Worm (Caenorhabditis elegans) whole organism, midembryonic: Measurements from ENCODE around the gene sri-31.

ENCODE experiments used
- klf-2 ChIP-seq: fragments of 200-800 bp; sonication (Bioruptor generic); conservative IDR thresholded peaks from 2 replicates; pipeline ENCODE4 v1.3.6; 2022; ENCODE audit warnings: missing genetic modification reagents, missing genetic modification characterization, missing compliant biosample characterization
- ztf-29 ChIP-seq: fragments of 200-800 bp; sonication (Bioruptor generic); IDR thresholded peaks from 2 replicates; pipeline ENCODE4 v1.3.6; 2022; ENCODE audit warnings: missing genetic modification reagents, missing genetic modification characterization, missing compliant biosample characterization

DNA sequence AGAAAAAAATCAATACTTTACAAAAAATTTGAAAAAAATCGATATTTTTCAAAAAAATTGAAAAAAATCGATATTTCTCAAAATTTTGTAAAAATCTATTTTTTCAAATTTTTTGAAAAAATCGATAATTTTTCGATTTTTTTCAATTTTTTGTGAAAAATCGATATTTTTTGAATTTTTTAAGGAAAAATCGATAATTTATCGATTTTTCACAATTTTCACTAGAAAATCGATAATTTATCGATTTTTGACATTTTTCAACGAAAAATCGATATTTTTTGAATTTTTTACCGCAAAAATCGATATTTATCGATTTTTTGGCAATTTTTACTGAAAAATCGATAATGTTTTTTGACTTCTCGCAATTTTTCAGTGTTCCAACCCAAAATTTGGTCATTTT lies 12.6 kb downstream of the sri-31 start:
- TF ChIP-seq klf-2 (GFP tag; lab: Robert Waterston, UW): no peak
- no peak for TF ChIP-seq ztf-29 (GFP tag; lab: Robert Waterston, UW)
